Worm (Caenorhabditis elegans) whole organism, early embryonic: Measurements from ENCODE around the gene jnk-1.

Experiments used
- B0310.2 ChIP-seq: sonication (generic microtip); optimal IDR thresholded peaks from 2 replicates; lab custom pipeline; 2016; ENCODE audit warnings: mild to moderate bottlenecking, missing genetic modification characterization, missing compliant biosample characterization
- F13C5.2 ChIP-seq: sonication (generic microtip); optimal IDR thresholded peaks from 2 replicates; lab custom pipeline; 2017; ENCODE audit warnings: mild to moderate bottlenecking, missing genetic modification characterization, inconsistent platforms, missing compliant biosample characterization
- aly-1 ChIP-seq: sonication (generic microtip); optimal IDR thresholded peaks from 2 replicates; lab custom pipeline; 2016; ENCODE audit warnings: missing genetic modification characterization, missing compliant biosample characterization
- ama-1 ChIP-seq: fragments of 150-350 bp; optimal IDR thresholded peaks from 2 replicates; lab custom pipeline; 2014
- ceh-13 ChIP-seq: fragments of 200-800 bp; sonication (Bioruptor generic); optimal IDR thresholded peaks from 2 replicates; lab custom pipeline; 2018; ENCODE audit warnings: mild to moderate bottlenecking, missing genetic modification characterization, missing compliant biosample characterization
- ceh-36 ChIP-seq: sonication (generic microtip); optimal IDR thresholded peaks from 2 replicates; lab custom pipeline; 2016; ENCODE audit warnings: missing genetic modification characterization, inconsistent platforms, missing compliant biosample characterization
- ets-7 ChIP-seq: sonication (generic microtip); optimal IDR thresholded peaks from 2 replicates; lab custom pipeline; 2016; ENCODE audit warnings: missing genotype, missing genetic modification characterization, missing compliant biosample characterization
- flt-1 ChIP-seq: fragments of 200-800 bp; sonication (Bioruptor generic); IDR thresholded peaks from 2 replicates; pipeline ENCODE4 v1.3.6; 2022; ENCODE audit warnings: missing genetic modification characterization, missing compliant biosample characterization
- hmbx-1 ChIP-seq: sonication (generic microtip); optimal IDR thresholded peaks from 2 replicates; lab custom pipeline; 2016; ENCODE audit warnings: mild to moderate bottlenecking, missing genetic modification characterization, missing compliant biosample characterization
- hmg-4 ChIP-seq: fragments of 200-800 bp; sonication (Bioruptor generic); optimal IDR thresholded peaks from 2 replicates; lab custom pipeline; 2018; ENCODE audit warnings: mild to moderate bottlenecking, missing genetic modification characterization, missing compliant biosample characterization
- hnd-1 ChIP-seq: sonication (generic microtip); optimal IDR thresholded peaks from 2 replicates; lab custom pipeline; 2016; ENCODE audit warnings: missing genetic modification characterization, missing compliant biosample characterization
- pes-1 ChIP-seq: fragments of 200-800 bp; sonication (Bioruptor generic); IDR thresholded peaks from 2 replicates; pipeline ENCODE4 v1.3.6; 2022; ENCODE audit warnings: missing genetic modification reagents, missing genetic modification characterization, missing compliant biosample characterization
- scrt-1 ChIP-seq: fragments of 200-800 bp; sonication (Bioruptor generic); IDR thresholded peaks from 2 replicates; pipeline ENCODE4 v1.3.6; 2022; ENCODE audit warnings: missing genetic modification characterization, missing compliant biosample characterization
- sea-1 ChIP-seq: fragments of 200-800 bp; sonication (Bioruptor generic); conservative IDR thresholded peaks from 2 replicates; pipeline ENCODE4 v1.3.6; 2022; ENCODE audit warnings: missing genetic modification characterization, missing compliant biosample characterization
- tbx-11 ChIP-seq: fragments of 200-800 bp; sonication (Bioruptor generic); IDR thresholded peaks from 2 replicates; pipeline ENCODE4 v1.3.6; 2022; ENCODE audit warnings: missing genetic modification characterization, missing compliant biosample characterization
- tbx-37 ChIP-seq: fragments of 200-800 bp; sonication (Bioruptor generic); conservative IDR thresholded peaks from 2 replicates; pipeline ENCODE4 v1.3.6; 2022; ENCODE audit warnings: missing genetic modification reagents, missing genetic modification characterization, missing compliant biosample characterization
- tra-4 ChIP-seq: sonication (generic microtip); optimal IDR thresholded peaks from 2 replicates; lab custom pipeline; 2017; ENCODE audit warnings: missing genetic modification characterization, missing compliant biosample characterization

Gene jnk-1

DNA sequence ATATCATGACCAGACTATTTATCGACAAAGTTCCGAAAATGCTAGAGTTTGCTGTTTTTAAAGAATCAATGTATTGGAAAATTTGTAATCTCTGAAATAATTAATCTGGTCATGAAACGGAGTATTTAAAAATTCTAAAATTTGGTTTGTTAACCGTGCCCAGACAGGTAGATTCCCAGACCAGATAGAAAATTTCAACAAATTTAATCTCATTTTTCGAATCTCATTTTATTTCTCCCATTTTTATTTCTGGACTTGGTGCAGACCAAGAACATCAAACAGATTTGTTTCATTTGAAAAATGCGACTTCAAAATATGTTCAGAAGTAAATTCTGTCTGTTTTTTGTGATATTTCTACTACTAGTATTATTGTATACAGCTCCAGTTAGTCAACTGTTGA, 34.4 kb upstream of the jnk-1 start, which contains the start of gene T22D1.1:
Gene T22D1.1 (plus strand): TSS at position 301 of the 400 bp plus-strand sequence.
- TF ChIP-seq hmbx-1 (tag; lab: Kevin White, UChicago) (no peak), B0310.2 (no peak), tbx-37 (no peak), ceh-13 (GFP tag; lab: Kevin White, UChicago) (no peak), sea-1 (GFP tag; lab: Robert Waterston, UW) (no peak), tbx-11 (GFP tag; lab: Robert Waterston, UW) (no peak), flt-1 (GFP tag; lab: Robert Waterston, UW) (no peak), ets-7 (tag; lab: Kevin White, UChicago) (no peak), hnd-1 (tag; lab: Kevin White, UChicago) (no peak), ceh-36 (tag; lab: Kevin White, UChicago) (no peak)

DNA sequence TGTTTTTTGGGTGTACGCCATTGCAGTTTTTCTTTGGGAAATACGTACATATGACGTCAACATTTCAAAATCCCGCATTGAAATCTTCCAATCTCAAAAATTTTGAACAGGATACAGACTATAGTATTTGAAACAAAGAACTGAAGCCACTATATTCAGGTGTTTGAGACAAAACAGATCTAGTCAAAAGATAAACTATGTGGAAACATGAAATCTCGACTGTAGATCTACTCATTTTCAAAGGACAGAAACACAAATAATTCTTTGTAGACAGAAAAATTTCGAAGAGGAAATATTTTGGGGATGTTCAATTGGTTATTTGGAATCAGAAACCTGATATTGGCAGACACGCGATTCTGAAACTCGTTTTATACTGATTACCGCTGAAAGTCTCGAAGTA, 31.9 kb upstream of the jnk-1 start:
- TF ChIP-seq ceh-13 (GFP tag; lab: Kevin White, UChicago) (no peak), pes-1 (GFP tag; lab: Robert Waterston, UW) (no peak), scrt-1 (GFP tag; lab: Robert Waterston, UW) (no peak), ama-1 (lab: Kevin White, UChicago) (no peak), hmbx-1 (tag; lab: Kevin White, UChicago) (no peak), flt-1 (GFP tag; lab: Robert Waterston, UW) (no peak), tra-4 (tag; lab: Kevin White, UChicago) (no peak), hnd-1 (tag; lab: Kevin White, UChicago) (no peak), hmg-4 (GFP tag; lab: Kevin White, UChicago) (no peak), aly-1 (tag; lab: Kevin White, UChicago) (no peak), F13C5.2 (tag; lab: Kevin White, UChicago) (no peak), sea-1 (GFP tag; lab: Robert Waterston, UW) (no peak), ets-7 (tag; lab: Kevin White, UChicago) (no peak), tbx-37 (no peak), ceh-36 (tag; lab: Kevin White, UChicago) (no peak), tbx-11 (GFP tag; lab: Robert Waterston, UW) (no peak)

DNA sequence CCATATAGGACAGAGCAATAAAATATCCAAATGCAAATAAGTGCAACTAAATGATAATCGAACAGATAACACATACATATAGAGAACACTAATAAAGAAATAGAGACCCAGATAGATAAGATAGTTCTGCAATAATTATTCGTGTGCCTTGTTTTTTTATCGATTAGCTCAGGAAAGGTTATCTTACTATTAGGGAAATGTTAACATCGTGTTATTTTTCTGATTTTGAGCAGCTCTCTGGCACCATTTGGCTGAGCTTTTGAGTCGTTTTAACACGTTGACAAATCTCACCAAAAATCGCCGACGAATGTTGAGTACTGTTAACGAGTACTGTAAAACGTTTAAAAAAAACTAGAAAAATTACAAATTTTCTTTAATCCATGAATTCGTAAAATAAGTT, 29.0 kb upstream of the jnk-1 start, which contains the start of gene cest-6:
Gene cest-6 (minus strand): TSS at position 101 of the 400 bp plus-strand sequence.
- no peak for TF ChIP-seq B0310.2
- TF ChIP-seq ets-7 (tag; lab: Kevin White, UChicago): no peak
- no peak for TF ChIP-seq pes-1 (GFP tag; lab: Robert Waterston, UW)
- no peak for TF ChIP-seq tbx-37
- TF ChIP-seq hmg-4 (GFP tag; lab: Kevin White, UChicago): no peak
- no peak for TF ChIP-seq ceh-13 (GFP tag; lab: Kevin White, UChicago)
- no peak for TF ChIP-seq aly-1 (tag; lab: Kevin White, UChicago)
- no peak for TF ChIP-seq hnd-1 (tag; lab: Kevin White, UChicago)
- no peak for TF ChIP-seq scrt-1 (GFP tag; lab: Robert Waterston, UW)
- no peak for TF ChIP-seq ceh-36 (tag; lab: Kevin White, UChicago)
- TF ChIP-seq tbx-11 (GFP tag; lab: Robert Waterston, UW): no peak

DNA sequence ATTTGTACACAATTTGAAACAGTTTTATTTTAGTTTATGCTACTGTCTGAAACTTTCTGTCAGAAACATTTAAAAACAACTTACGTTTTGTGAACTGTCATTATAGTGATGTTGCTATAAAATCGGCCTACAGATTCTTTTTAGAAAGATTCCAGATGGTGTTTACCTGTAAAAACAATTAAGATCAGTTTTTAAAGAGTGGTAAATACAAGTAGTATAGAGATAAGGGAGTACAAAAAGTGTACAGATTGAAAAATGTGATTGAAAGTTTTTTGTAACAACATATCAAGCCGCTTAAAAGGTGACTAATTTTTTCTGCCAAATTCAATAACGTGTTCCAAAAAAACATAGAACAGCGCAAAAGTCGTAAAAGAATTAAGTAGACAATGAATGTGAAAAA, 19.9 kb upstream of the jnk-1 start, which contains the start of gene npr-12:
Gene npr-12 (minus strand): TSS at position 101 of the 400 bp plus-strand sequence.
- TF ChIP-seq flt-1 (GFP tag; lab: Robert Waterston, UW) (no peak), tbx-37 (no peak), B0310.2 (no peak), aly-1 (tag; lab: Kevin White, UChicago) (no peak), ets-7 (tag; lab: Kevin White, UChicago) (no peak), tra-4 (tag; lab: Kevin White, UChicago) (no peak), pes-1 (GFP tag; lab: Robert Waterston, UW) (no peak), scrt-1 (GFP tag; lab: Robert Waterston, UW) (no peak), ceh-13 (GFP tag; lab: Kevin White, UChicago) (no peak), F13C5.2 (tag; lab: Kevin White, UChicago) (no peak), tbx-11 (GFP tag; lab: Robert Waterston, UW) (no peak), ceh-36 (tag; lab: Kevin White, UChicago) (no peak), hnd-1 (tag; lab: Kevin White, UChicago) (no peak), ama-1 (lab: Kevin White, UChicago) (no peak), hmg-4 (GFP tag; lab: Kevin White, UChicago) (no peak), hmbx-1 (tag; lab: Kevin White, UChicago) (no peak), sea-1 (GFP tag; lab: Robert Waterston, UW) (no peak)

DNA sequence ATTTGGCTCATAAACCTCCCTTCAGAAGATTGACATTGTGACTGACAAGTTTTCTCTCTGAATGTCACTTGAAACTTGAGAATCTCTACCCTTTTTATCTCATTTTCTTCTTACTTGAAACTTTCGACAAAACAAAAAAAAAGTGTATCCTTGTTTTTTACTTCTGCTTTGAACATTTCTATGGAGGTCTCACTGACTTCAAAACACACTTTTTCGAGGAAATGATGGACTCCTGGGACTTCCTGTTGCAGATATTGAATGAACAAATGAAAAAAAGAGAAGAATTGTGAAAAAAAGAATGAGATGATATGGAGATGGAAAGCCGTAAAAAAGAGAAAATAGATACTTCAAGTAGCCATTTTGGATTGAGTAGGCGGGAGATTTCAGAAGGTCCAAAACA, 16.3 kb upstream of the jnk-1 start:
- TF ChIP-seq sea-1 (GFP tag; lab: Robert Waterston, UW) (no peak), F13C5.2 (tag; lab: Kevin White, UChicago) (no peak), aly-1 (tag; lab: Kevin White, UChicago) (no peak), tra-4 (tag; lab: Kevin White, UChicago) (no peak), flt-1 (GFP tag; lab: Robert Waterston, UW) (no peak)

DNA sequence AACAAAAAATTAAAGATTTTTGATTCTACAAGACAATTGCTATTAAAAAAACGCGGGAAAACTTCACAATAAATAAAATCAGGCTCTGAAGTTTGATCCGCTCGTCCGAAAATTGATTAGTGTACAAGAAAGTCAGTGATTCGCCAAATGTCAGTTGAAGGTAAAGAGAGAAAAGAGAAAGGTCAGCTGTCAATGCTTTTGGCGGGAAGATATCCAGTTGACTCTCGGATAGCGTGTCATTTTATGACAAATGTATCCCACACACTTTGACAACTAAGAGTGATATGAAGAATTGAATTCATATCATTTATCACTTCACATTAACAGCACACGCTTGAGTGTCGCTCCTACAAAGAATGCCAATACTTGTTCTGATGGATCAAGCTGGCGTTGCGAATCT, 10.6 kb upstream of the jnk-1 start:
- TF ChIP-seq hmg-4 (GFP tag; lab: Kevin White, UChicago) (no peak), aly-1 (tag; lab: Kevin White, UChicago) (no peak), ceh-13 (GFP tag; lab: Kevin White, UChicago) (no peak), ets-7 (tag; lab: Kevin White, UChicago) (no peak)

DNA sequence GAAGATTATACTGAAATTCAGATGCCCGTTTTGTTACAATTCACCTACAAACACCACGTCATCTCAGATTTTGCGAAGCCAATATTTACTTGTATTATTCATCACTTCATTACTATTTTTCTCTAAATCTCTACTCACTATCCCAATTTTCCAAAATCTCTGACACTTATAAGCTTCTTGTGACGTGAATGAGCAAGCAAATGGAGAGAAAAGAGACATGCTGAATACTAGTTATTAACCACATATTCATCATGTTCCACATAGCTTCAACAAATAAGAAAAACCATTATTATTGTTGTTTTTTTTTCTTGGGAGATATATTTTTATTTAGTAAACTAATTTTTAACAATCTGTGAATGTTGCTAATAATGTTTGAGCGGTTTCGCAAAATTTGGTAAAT, 6.2 kb upstream of the jnk-1 start:
- TF ChIP-seq pes-1 (GFP tag; lab: Robert Waterston, UW) (no peak), ceh-13 (GFP tag; lab: Kevin White, UChicago) (no peak), hmbx-1 (tag; lab: Kevin White, UChicago) (no peak), B0310.2 (no peak), aly-1 (tag; lab: Kevin White, UChicago) (no peak), hnd-1 (tag; lab: Kevin White, UChicago) (no peak), flt-1 (GFP tag; lab: Robert Waterston, UW) (no peak), ama-1 (lab: Kevin White, UChicago) (no peak), sea-1 (GFP tag; lab: Robert Waterston, UW) (no peak)
